Worm (Caenorhabditis elegans) whole organism, mixed stage, embryonic: Measurements from ENCODE around the gene nuo-3.

Experiments
- M03D4.4 ChIP-seq: sonication (generic microtip); optimal IDR thresholded peaks from 2 replicates; lab custom pipeline; 2017; ENCODE audit warnings: mild to moderate bottlenecking, missing genetic modification characterization, missing compliant biosample characterization
- bed-3 ChIP-seq: fragments of 200-800 bp; sonication (Bioruptor generic); optimal IDR thresholded peaks from 3 replicates; lab custom pipeline; 2018; ENCODE audit warnings: mild to moderate bottlenecking, missing genetic modification characterization, moderate library complexity, missing compliant biosample characterization
- blmp-1 ChIP-seq: fragments of 150-350 bp; optimal IDR thresholded peaks from 2 replicates; lab custom pipeline; 2014; ENCODE audit warnings: missing biosample characterization, missing genetic modification characterization
- ceh-39 ChIP-seq: fragments of 150-350 bp; optimal IDR thresholded peaks from 2 replicates; lab custom pipeline; 2014; ENCODE audit warnings: missing biosample characterization, missing genetic modification characterization
- ceh-43 ChIP-seq: fragments of 200-800 bp; sonication (Bioruptor generic); optimal IDR thresholded peaks from 2 replicates; lab custom pipeline; 2018; ENCODE audit warnings: mild to moderate bottlenecking, missing genetic modification characterization, moderate library complexity, missing compliant biosample characterization
- ceh-83 ChIP-seq: fragments of 200-800 bp; sonication (Bioruptor generic); optimal IDR thresholded peaks from 2 replicates; lab custom pipeline; 2018; ENCODE audit warnings: mild to moderate bottlenecking, missing genetic modification characterization, missing compliant biosample characterization
- ces-1 ChIP-seq: fragments of 150-350 bp; optimal IDR thresholded peaks from 2 replicates; lab custom pipeline; 2014; ENCODE audit warnings: missing biosample characterization, missing genetic modification reagents, missing genetic modification characterization
- cnd-1 ChIP-seq: fragments of 200-800 bp; sonication (Bioruptor generic); optimal IDR thresholded peaks from 2 replicates; lab custom pipeline; 2018; ENCODE audit warnings: mild to moderate bottlenecking, missing genetic modification characterization, missing compliant biosample characterization
- drap-1 ChIP-seq: fragments of 200-800 bp; sonication (Bioruptor generic); optimal IDR thresholded peaks from 3 replicates; lab custom pipeline; 2018; ENCODE audit warnings: mild to moderate bottlenecking, missing genetic modification characterization, missing compliant biosample characterization
- elt-1 ChIP-seq: sonication (generic microtip); optimal IDR thresholded peaks from 2 replicates; lab custom pipeline; 2017; ENCODE audit warnings: missing genetic modification characterization, mild to moderate bottlenecking, missing compliant biosample characterization, antibody characterized with exemption, moderate library complexity, borderline replicate concordance; ENCODE audit not compliant: insufficient read depth
- elt-3 ChIP-seq: fragments of 150-350 bp; optimal IDR thresholded peaks from 2 replicates; lab custom pipeline; 2014; ENCODE audit warnings: missing biosample characterization, missing genetic modification characterization
- flh-1 ChIP-seq: fragments of 200-800 bp; sonication (Bioruptor generic); optimal IDR thresholded peaks from 2 replicates; lab custom pipeline; 2018; ENCODE audit warnings: mild to moderate bottlenecking, missing genetic modification characterization, moderate library complexity, missing compliant biosample characterization
- ham-2 ChIP-seq: fragments of 200-800 bp; sonication (Bioruptor generic); optimal IDR thresholded peaks from 2 replicates; lab custom pipeline; 2018; ENCODE audit warnings: mild to moderate bottlenecking, missing genetic modification characterization, missing compliant biosample characterization
- hlh-1 ChIP-seq: fragments of 150-350 bp; optimal IDR thresholded peaks from 2 replicates; lab custom pipeline; 2014; ENCODE audit warnings: missing biosample characterization, missing genetic modification reagents, missing genetic modification characterization
- lin-13 ChIP-seq: fragments of 150-350 bp; optimal IDR thresholded peaks from 2 replicates; lab custom pipeline; 2014; ENCODE audit warnings: missing biosample characterization, missing genetic modification characterization
- lin-32 ChIP-seq: fragments of 200-800 bp; sonication (Bioruptor generic); optimal IDR thresholded peaks from 2 replicates; lab custom pipeline; 2018; ENCODE audit warnings: mild to moderate bottlenecking, missing genetic modification characterization, missing compliant biosample characterization
- lsy-2 ChIP-seq: fragments of 150-350 bp; optimal IDR thresholded peaks from 2 replicates; lab custom pipeline; 2014; ENCODE audit warnings: missing biosample characterization, missing genetic modification characterization
- mab-5 ChIP-seq: fragments of 150-350 bp; optimal IDR thresholded peaks from 2 replicates; lab custom pipeline; 2014; ENCODE audit warnings: missing biosample characterization, missing genetic modification characterization
- mep-1 ChIP-seq: fragments of 150-350 bp; optimal IDR thresholded peaks from 2 replicates; lab custom pipeline; 2017; ENCODE audit warnings: missing biosample characterization, missing genetic modification reagents, missing genetic modification characterization, inconsistent platforms
- mls-2 ChIP-seq: sonication (generic microtip); optimal IDR thresholded peaks from 2 replicates; lab custom pipeline; 2016; ENCODE audit warnings: mild to moderate bottlenecking, missing genetic modification characterization, moderate library complexity, missing compliant biosample characterization
- nhr-237 ChIP-seq: fragments of 150-350 bp; optimal IDR thresholded peaks from 2 replicates; lab custom pipeline; 2014; ENCODE audit warnings: missing biosample characterization, missing genetic modification characterization
- nhr-76 ChIP-seq: sonication (generic microtip); optimal IDR thresholded peaks from 2 replicates; lab custom pipeline; 2017; ENCODE audit warnings: missing biosample characterization, missing genetic modification characterization
- pha-4 ChIP-seq: fragments of 150-350 bp; optimal IDR thresholded peaks from 2 replicates; lab custom pipeline; 2018; ENCODE audit warnings: missing biosample characterization, missing genetic modification reagents, missing genetic modification characterization
- sem-2 ChIP-seq: fragments of 200-800 bp; sonication (Bioruptor generic); optimal IDR thresholded peaks from 2 replicates; lab custom pipeline; 2018; ENCODE audit warnings: mild to moderate bottlenecking, missing genetic modification characterization, missing compliant biosample characterization
- snpc-4 ChIP-seq: fragments of 150-350 bp; optimal IDR thresholded peaks from 2 replicates; lab custom pipeline; 2014; ENCODE audit warnings: missing biosample characterization, missing genetic modification characterization
- sptf-1 ChIP-seq: sonication (generic microtip); optimal IDR thresholded peaks from 2 replicates; lab custom pipeline; 2017; ENCODE audit warnings: mild to moderate bottlenecking, missing genetic modification characterization, moderate library complexity, missing compliant biosample characterization
- tbx-8 ChIP-seq: fragments of 200-800 bp; sonication (Bioruptor generic); optimal IDR thresholded peaks from 2 replicates; lab custom pipeline; 2018; ENCODE audit warnings: mild to moderate bottlenecking, missing genetic modification characterization, moderate library complexity, missing compliant biosample characterization
- unc-120 ChIP-seq: sonication (generic microtip); optimal IDR thresholded peaks from 2 replicates; lab custom pipeline; 2017; ENCODE audit warnings: missing genetic modification characterization, missing compliant biosample characterization; ENCODE audit not compliant: poor library complexity, severe bottlenecking
- unc-39 ChIP-seq: fragments of 150-350 bp; optimal IDR thresholded peaks from 2 replicates; lab custom pipeline; 2014; ENCODE audit warnings: missing biosample characterization, missing genetic modification characterization
- unc-62 ChIP-seq: fragments of 150-350 bp; optimal IDR thresholded peaks from 2 replicates; lab custom pipeline; 2014; ENCODE audit warnings: missing biosample characterization, missing genetic modification reagents, missing genetic modification characterization

nuo-3 gene

DNA sequence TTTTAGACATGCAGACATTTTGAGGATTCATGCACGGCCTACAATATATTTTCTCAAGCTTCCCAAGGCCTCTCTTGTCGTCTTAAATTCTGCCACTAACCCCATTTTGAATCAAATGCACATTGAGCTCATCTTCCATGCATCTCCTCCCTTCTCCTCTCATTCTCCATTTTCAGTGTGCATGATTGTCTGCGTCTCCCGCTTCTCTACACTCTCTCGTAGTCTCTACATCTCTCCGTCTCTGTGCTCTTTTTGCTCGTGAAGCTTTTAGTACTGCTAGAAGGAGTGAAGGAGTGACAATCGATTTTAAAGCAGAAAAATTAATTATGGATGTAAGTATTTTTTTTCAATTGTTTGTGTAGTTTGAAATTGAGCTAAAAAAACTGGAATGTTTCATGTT lies 39.5 kb upstream of the nuo-3 start, which contains the start of gene Y57G11C.22:
Gene Y57G11C.22 (plus strand): TSS at position 327 of the 400 bp plus-strand sequence.
- TF ChIP-seq mab-5 (tag; lab: Kevin White, UChicago) = no peak
- TF ChIP-seq elt-3 (tag; lab: Kevin White, UChicago) = no peak
- no peak for TF ChIP-seq tbx-8 (GFP tag; lab: Kevin White, UChicago)
- peak; percentile 79 for TF ChIP-seq ces-1 (GFP tag; lab: Kevin White, UChicago)
- TF ChIP-seq unc-120 (tag; lab: Kevin White, UChicago) = peak; percentile 76

DNA sequence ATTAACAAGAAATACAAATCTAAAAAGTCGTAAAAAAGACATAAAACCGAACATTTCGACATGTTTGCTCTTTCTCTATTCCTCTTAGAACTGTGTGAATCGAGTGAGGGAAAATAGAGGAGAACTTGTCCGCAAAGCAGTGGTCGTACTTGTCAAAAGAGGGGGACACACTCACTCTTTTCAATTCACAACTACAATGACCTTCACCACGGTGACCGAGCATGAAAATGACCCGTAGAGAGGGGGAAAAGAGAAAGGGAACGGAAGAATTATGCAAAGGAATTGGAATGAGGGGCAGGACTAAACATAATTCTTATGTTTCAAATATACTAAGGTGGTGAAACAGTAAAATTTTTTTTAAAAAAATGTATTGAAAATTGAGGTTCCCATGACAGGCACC lies 36.2 kb upstream of the nuo-3 start:
- peak; percentile 15 for TF ChIP-seq sptf-1
- no peak for TF ChIP-seq nhr-237 (tag; lab: Kevin White, UChicago)
- no peak for TF ChIP-seq elt-1 (tag; lab: Kevin White, UChicago)
- no peak for TF ChIP-seq flh-1
- TF ChIP-seq tbx-8 (GFP tag; lab: Kevin White, UChicago) = no peak
- no peak for TF ChIP-seq lsy-2 (tag; lab: Kevin White, UChicago)
- TF ChIP-seq mab-5 (tag; lab: Kevin White, UChicago) = no peak
- no peak for TF ChIP-seq ces-1 (GFP tag; lab: Kevin White, UChicago)
- TF ChIP-seq sem-2 (GFP tag; lab: Kevin White, UChicago) = no peak

ce11 chrIV:14829026-14829425 lies 31.7 kb upstream of the nuo-3 start, which contains the start of gene hhat-2:
Gene hhat-2, minus strand, starts transcription at chrIV:14829126.
- TF ChIP-seq unc-120 (tag; lab: Kevin White, UChicago) = no peak
- TF ChIP-seq elt-3 (tag; lab: Kevin White, UChicago) = no peak
- no peak for TF ChIP-seq lin-13 (tag; lab: Kevin White, UChicago)
- TF ChIP-seq sptf-1 = no peak
- no peak for TF ChIP-seq flh-1
- no peak for TF ChIP-seq ceh-39 (tag; lab: Kevin White, UChicago)

DNA sequence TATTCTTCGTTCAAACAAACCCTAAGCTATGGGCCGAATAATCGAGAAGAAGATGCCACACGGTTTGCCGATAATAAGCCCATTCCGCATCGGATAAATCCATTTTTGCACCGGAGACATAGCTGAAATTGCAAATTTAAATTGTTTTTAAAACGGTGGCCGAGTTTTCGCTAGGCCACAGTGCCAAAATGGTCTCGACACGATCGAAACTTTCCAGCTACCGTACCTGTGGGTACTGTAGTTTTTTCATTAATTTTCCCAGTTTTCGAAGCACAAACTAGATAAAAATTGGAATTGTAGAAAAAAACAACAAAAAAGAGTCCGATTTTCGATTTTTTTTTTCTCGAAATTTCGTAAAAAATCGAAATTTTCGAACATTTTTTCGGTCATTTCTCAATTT lies 30.9 kb upstream of the nuo-3 start:
- TF ChIP-seq bed-3 (GFP tag; lab: Kevin White, UChicago) = no peak
- TF ChIP-seq hlh-1 (tag; lab: Kevin White, UChicago) = no peak
- no peak for TF ChIP-seq lin-32 (GFP tag; lab: Kevin White, UChicago)
- no peak for TF ChIP-seq elt-1 (tag; lab: Kevin White, UChicago)
- no peak for TF ChIP-seq M03D4.4 (tag; lab: Kevin White, UChicago)
- no peak for TF ChIP-seq sem-2 (GFP tag; lab: Kevin White, UChicago)
- TF ChIP-seq ceh-83 (GFP tag; lab: Kevin White, UChicago) = no peak
- no peak for TF ChIP-seq nhr-76
- no peak for TF ChIP-seq lin-13 (tag; lab: Kevin White, UChicago)
- no peak for TF ChIP-seq pha-4
- TF ChIP-seq unc-62 = no peak
- TF ChIP-seq mls-2 = no peak
- no peak for TF ChIP-seq snpc-4 (tag; lab: Kevin White, UChicago)
- TF ChIP-seq unc-39 (tag; lab: Kevin White, UChicago) = no peak
- TF ChIP-seq flh-1 = no peak

ce11 chrIV:14826151-14826757 lies 28.9 kb upstream of the nuo-3 start:
- TF ChIP-seq tbx-8 (GFP tag; lab: Kevin White, UChicago) (no peak), ceh-83 (GFP tag; lab: Kevin White, UChicago) (no peak), pha-4 (no peak), lin-32 (GFP tag; lab: Kevin White, UChicago) (no peak), flh-1 (no peak), lin-13 (tag; lab: Kevin White, UChicago) (no peak), ham-2 (GFP tag; lab: Kevin White, UChicago) (no peak), nhr-76 (no peak)

ce11 chrIV:14825379-14825778 lies 28.0 kb upstream of the nuo-3 start, which contains the start of gene rps-18:
Gene rps-18, plus strand, starts transcription at chrIV:14825679.
- no peak for TF ChIP-seq sem-2 (GFP tag; lab: Kevin White, UChicago)
- no peak for TF ChIP-seq ceh-39 (tag; lab: Kevin White, UChicago)
- TF ChIP-seq ceh-43 = no peak
- no peak for TF ChIP-seq bed-3 (GFP tag; lab: Kevin White, UChicago)
- TF ChIP-seq mep-1 (tag; lab: Kevin White, UChicago) = no peak
- no peak for TF ChIP-seq mls-2
- TF ChIP-seq lin-13 (tag; lab: Kevin White, UChicago) = no peak
- TF ChIP-seq snpc-4 (tag; lab: Kevin White, UChicago) = no peak
- TF ChIP-seq drap-1 (GFP tag; lab: Kevin White, UChicago) = no peak
- no peak for TF ChIP-seq M03D4.4 (tag; lab: Kevin White, UChicago)
- no peak for TF ChIP-seq pha-4
- no peak for TF ChIP-seq cnd-1 (tag; lab: Kevin White, UChicago)
- TF ChIP-seq blmp-1 (tag; lab: Kevin White, UChicago) = no peak
- TF ChIP-seq sptf-1 = no peak
